Worm (Caenorhabditis elegans) whole organism, L4/young adult: ENCODE measurements around the gene acs-10.
A peak's percentile ranks its signal among the peaks of the same experiment; 100 is the strongest.

Source experiments
- W03F9.2 ChIP-seq: fragments of 150-350 bp; optimal IDR thresholded peaks from 2 replicates; lab custom pipeline; 2014; ENCODE audit warnings: missing biosample characterization, missing genetic modification characterization
- dao-5 ChIP-seq: sonication (generic microtip); optimal IDR thresholded peaks from 2 replicates; lab custom pipeline; 2016; ENCODE audit warnings: missing genotype, missing genetic modification characterization, moderate library complexity, missing compliant biosample characterization
- him-1 ChIP-seq: sonication (generic microtip); optimal IDR thresholded peaks from 2 replicates; lab custom pipeline; 2016; ENCODE audit warnings: missing genotype, missing genetic modification reagents, missing genetic modification characterization, missing compliant biosample characterization

Gene acs-10

DNA sequence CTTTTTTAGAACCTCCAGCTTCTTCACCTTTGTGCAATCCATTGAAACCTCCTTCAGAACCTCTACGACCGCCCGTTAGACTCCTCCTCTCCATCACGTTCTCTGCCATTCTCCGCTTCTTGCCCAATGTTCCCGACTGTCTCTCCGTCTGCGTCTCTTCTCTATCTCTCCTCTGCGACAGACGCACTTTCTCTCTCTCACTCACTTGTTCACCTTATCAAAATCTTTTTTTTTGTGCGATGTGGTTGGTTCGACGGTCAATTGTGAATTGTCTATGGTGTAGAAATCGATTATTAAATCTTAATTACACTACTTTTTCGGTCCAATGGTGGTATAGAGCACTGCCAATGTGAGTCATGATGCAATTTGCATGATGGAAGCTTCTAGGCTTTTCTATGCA lies 47.2 kb downstream of the acs-10 start, which contains the start of gene atfs-1:
Gene atfs-1 (plus strand): TSS at position 213 of the 400 bp plus-strand sequence.
- TF ChIP-seq W03F9.2 (tag; lab: Kevin White, UChicago) = peak; percentile 14
- TF ChIP-seq him-1 (tag; lab: Kevin White, UChicago) = peak; percentile 33
- no peak for TF ChIP-seq dao-5 (tag; lab: Kevin White, UChicago)

ce11 chrV:14194514-14194913 lies 48.2 kb downstream of the acs-10 start:
- TF ChIP-seq dao-5 (tag; lab: Kevin White, UChicago) = no peak
- no peak for TF ChIP-seq W03F9.2 (tag; lab: Kevin White, UChicago)
- no peak for TF ChIP-seq him-1 (tag; lab: Kevin White, UChicago)

ce11 chrV:14197651-14198050 lies 51.4 kb downstream of the acs-10 start:
- no peak for TF ChIP-seq him-1 (tag; lab: Kevin White, UChicago)
- no peak for TF ChIP-seq W03F9.2 (tag; lab: Kevin White, UChicago)
- no peak for TF ChIP-seq dao-5 (tag; lab: Kevin White, UChicago)
